Worm (Caenorhabditis elegans) whole organism, midembryonic: ENCODE data around the gene islo-1.

Source experiments
- T22C8.4 ChIP-seq: fragments of 200-800 bp; sonication (Bioruptor generic); IDR thresholded peaks from 2 replicates; pipeline ENCODE4 v1.3.6; 2022; ENCODE audit warnings: missing genetic modification characterization, missing compliant biosample characterization
- flt-1 ChIP-seq: fragments of 200-800 bp; sonication (Bioruptor generic); IDR thresholded peaks from 2 replicates; pipeline ENCODE4 v1.3.6; 2022; ENCODE audit warnings: missing genetic modification characterization, missing compliant biosample characterization
- klf-2 ChIP-seq: fragments of 200-800 bp; sonication (Bioruptor generic); conservative IDR thresholded peaks from 2 replicates; pipeline ENCODE4 v1.3.6; 2022; ENCODE audit warnings: missing genetic modification reagents, missing genetic modification characterization, missing compliant biosample characterization
- med-1 ChIP-seq: sonication (generic microtip); optimal IDR thresholded peaks from 2 replicates; lab custom pipeline; 2017; ENCODE audit warnings: missing genetic modification characterization, mild to moderate bottlenecking, missing compliant biosample characterization, antibody characterized with exemption, missing genetic modification reagents; ENCODE audit not compliant: insufficient read depth
- ref-1 ChIP-seq: fragments of 200-800 bp; sonication (Bioruptor generic); conservative IDR thresholded peaks from 2 replicates; pipeline ENCODE4 v1.3.6; 2022; ENCODE audit warnings: missing genetic modification reagents, missing genetic modification characterization, missing compliant biosample characterization
- tab-1 ChIP-seq: fragments of 200-800 bp; sonication (Bioruptor generic); IDR thresholded peaks from 2 replicates; pipeline ENCODE4 v1.3.6; 2022; ENCODE audit warnings: missing genetic modification characterization, missing compliant biosample characterization
- ztf-23 ChIP-seq: fragments of 200-800 bp; sonication (Bioruptor generic); IDR thresholded peaks from 2 replicates; pipeline ENCODE4 v1.3.6; 2022; ENCODE audit warnings: missing genetic modification reagents, missing genetic modification characterization, missing compliant biosample characterization
- ztf-29 ChIP-seq: fragments of 200-800 bp; sonication (Bioruptor generic); IDR thresholded peaks from 2 replicates; pipeline ENCODE4 v1.3.6; 2022; ENCODE audit warnings: missing genetic modification reagents, missing genetic modification characterization, missing compliant biosample characterization

DNA sequence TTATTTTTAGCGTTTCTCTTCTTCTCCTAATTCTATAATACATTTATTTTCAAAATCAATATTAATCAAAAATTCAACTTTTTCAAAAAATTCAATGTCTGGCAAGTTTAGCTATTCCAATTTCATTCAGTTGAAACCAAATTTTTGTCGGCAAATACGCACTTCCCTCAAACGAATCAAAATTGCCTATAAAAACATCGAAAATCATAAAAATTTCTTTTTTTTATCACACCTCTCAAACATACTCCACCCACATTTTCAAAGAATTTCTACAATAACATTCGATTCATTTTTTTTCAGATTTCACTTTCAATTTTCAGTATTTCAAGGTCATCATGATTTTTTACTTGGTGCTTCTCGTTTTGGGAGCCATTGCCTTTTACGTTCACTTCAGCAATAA lies 22.9 kb downstream of the islo-1 start, which contains the start of gene faah-1:
- TF ChIP-seq ref-1 (no peak), tab-1 (GFP tag; lab: Robert Waterston, UW) (no peak), flt-1 (GFP tag; lab: Robert Waterston, UW) (no peak), T22C8.4 (GFP tag; lab: Robert Waterston, UW) (no peak), ztf-29 (no peak), ztf-23 (GFP tag; lab: Robert Waterston, UW) (no peak), klf-2 (no peak), med-1 (no peak)
